Fruit fly (Drosophila melanogaster) whole organism, embryonic: ENCODE data around the gene CG6345.

Source experiments
- Antp ChIP-seq: fragments of 200-800 bp; sonication (Bioruptor generic); optimal IDR thresholded peaks from 3 replicates; lab custom pipeline; 2016; ENCODE audit warnings: missing biosample characterization, missing genetic modification characterization
- Atf3 ChIP-seq: fragments of 200-800 bp; sonication (Bioruptor generic); optimal IDR thresholded peaks from 3 replicates; lab custom pipeline; 2016; ENCODE audit warnings: missing biosample characterization, missing genetic modification characterization
- B-H2 ChIP-seq: fragments of 200-800 bp; sonication (Bioruptor generic); optimal IDR thresholded peaks from 2 replicates; lab custom pipeline; 2018; ENCODE audit warnings: missing biosample characterization, mild to moderate bottlenecking, missing genetic modification characterization
- Bdp1 ChIP-seq: fragments of 200-800 bp; sonication (Bioruptor generic); optimal IDR thresholded peaks from 3 replicates; lab custom pipeline; 2016; ENCODE audit warnings: missing biosample characterization, missing genetic modification characterization
- CG10274 ChIP-seq: fragments of 200-800 bp; sonication (Bioruptor generic); optimal IDR thresholded peaks from 3 replicates; lab custom pipeline; 2017; ENCODE audit warnings: missing biosample characterization, mild to moderate bottlenecking, missing genetic modification characterization
- CG10366 ChIP-seq: fragments of 200-800 bp; sonication (Bioruptor generic); IDR thresholded peaks from 2 replicates; pipeline ENCODE4 v1.3.6; 2022; ENCODE audit warnings: missing biosample characterization, missing genetic modification characterization
- CG10959 ChIP-seq: fragments of 200-800 bp; sonication (Bioruptor generic); IDR thresholded peaks from 2 replicates; pipeline ENCODE4 v1.3.6; 2022; ENCODE audit warnings: missing biosample characterization, missing genetic modification characterization
- CG12659 ChIP-seq: fragments of 200-800 bp; sonication (Bioruptor generic); optimal IDR thresholded peaks from 3 replicates; lab custom pipeline; 2017; ENCODE audit warnings: mild to moderate bottlenecking, missing biosample characterization, missing genetic modification reagents, missing genetic modification characterization
- CG12744 ChIP-seq: fragments of 200-800 bp; sonication (Bioruptor generic); optimal IDR thresholded peaks from 2 replicates; lab custom pipeline; 2016; ENCODE audit warnings: missing biosample characterization, missing genetic modification characterization
- CG14014 ChIP-seq: fragments of 200-800 bp; sonication (Bioruptor generic); IDR thresholded peaks from 2 replicates; pipeline ENCODE4 v1.3.6; 2022; ENCODE audit warnings: missing biosample characterization, missing genetic modification characterization
- CG16815 ChIP-seq: fragments of 200-800 bp; sonication (Bioruptor generic); optimal IDR thresholded peaks from 3 replicates; lab custom pipeline; 2017; ENCODE audit warnings: missing biosample characterization, mild to moderate bottlenecking, missing genetic modification characterization
- CG17802 ChIP-seq: fragments of 200-800 bp; sonication (Bioruptor generic); optimal IDR thresholded peaks from 2 replicates; lab custom pipeline; 2018; ENCODE audit warnings: missing biosample characterization, mild to moderate bottlenecking, missing genetic modification characterization, moderate library complexity
- CG1792 ChIP-seq: fragments of 200-800 bp; sonication (Bioruptor generic); optimal IDR thresholded peaks from 2 replicates; lab custom pipeline; 2016; ENCODE audit warnings: missing biosample characterization, missing genetic modification characterization
- CG2199 ChIP-seq: fragments of 200-800 bp; sonication (Bioruptor generic); IDR thresholded peaks from 3 replicates; pipeline ENCODE4 v1.3.6; 2022; ENCODE audit warnings: missing biosample characterization, missing genetic modification characterization
- CG30403 ChIP-seq: fragments of 200-800 bp; sonication (Bioruptor generic); optimal IDR thresholded peaks from 3 replicates; lab custom pipeline; 2016; ENCODE audit warnings: missing biosample characterization, missing genetic modification characterization
- CG33557 ChIP-seq: fragments of 200-800 bp; sonication (Bioruptor generic); optimal IDR thresholded peaks from 2 replicates; lab custom pipeline; 2019; ENCODE audit warnings: missing biosample characterization, mild to moderate bottlenecking, missing genetic modification characterization, moderate library complexity
- CG4328 ChIP-seq: fragments of 200-800 bp; sonication (Bioruptor generic); optimal IDR thresholded peaks from 3 replicates; lab custom pipeline; 2017; ENCODE audit warnings: missing biosample characterization, missing genetic modification reagents, missing genetic modification characterization
- CG43689 ChIP-seq: fragments of 200-800 bp; sonication (Bioruptor generic); IDR thresholded peaks from 2 replicates; pipeline ENCODE4 v1.3.6; 2022; ENCODE audit warnings: missing biosample characterization, missing genetic modification characterization
- CG6791 ChIP-seq: fragments of 200-800 bp; sonication (Bioruptor generic); IDR thresholded peaks from 3 replicates; pipeline ENCODE4 v1.3.6; 2022; ENCODE audit warnings: missing biosample characterization, missing genetic modification characterization; ENCODE audit not compliant: partially characterized antibody
- CG9817 ChIP-seq: fragments of 200-800 bp; sonication (Bioruptor generic); optimal IDR thresholded peaks from 2 replicates; lab custom pipeline; 2018; ENCODE audit warnings: missing biosample characterization, mild to moderate bottlenecking, missing genetic modification characterization, moderate library complexity
- Camta ChIP-seq: fragments of 200-800 bp; sonication (Bioruptor generic); optimal IDR thresholded peaks from 2 replicates; lab custom pipeline; 2016; ENCODE audit warnings: missing biosample characterization, missing genetic modification characterization
- Dip3 ChIP-seq: fragments of 200-800 bp; sonication (Bioruptor generic); optimal IDR thresholded peaks from 3 replicates; lab custom pipeline; 2016; ENCODE audit warnings: missing biosample characterization, missing genetic modification characterization
- Dll ChIP-seq: fragments of 200-800 bp; sonication (Bioruptor generic); IDR thresholded peaks from 4 replicates; pipeline ENCODE4 v1.3.6; 2022; ENCODE audit warnings: missing biosample characterization, missing genetic modification characterization; ENCODE audit not compliant: partially characterized antibody
- Doc2 ChIP-seq: fragments of 200-800 bp; sonication (Bioruptor generic); IDR thresholded peaks from 2 replicates; pipeline ENCODE4 v1.3.6; 2022; ENCODE audit warnings: missing biosample characterization, missing genetic modification characterization
- H2.0 ChIP-seq: fragments of 200-800 bp; sonication (Bioruptor generic); IDR thresholded peaks from 2 replicates; pipeline ENCODE4 v1.3.6; 2022; ENCODE audit warnings: missing biosample characterization, missing genetic modification characterization
- Hey ChIP-seq: fragments of 200-800 bp; sonication (Bioruptor generic); optimal IDR thresholded peaks from 3 replicates; lab custom pipeline; 2018; ENCODE audit warnings: missing biosample characterization, mild to moderate bottlenecking, missing genetic modification characterization
- Lhr ChIP-seq: fragments of 200-800 bp; sonication (Bioruptor generic); optimal IDR thresholded peaks from 3 replicates; lab custom pipeline; 2017; ENCODE audit warnings: mild to moderate bottlenecking, missing biosample characterization, missing genetic modification reagents, missing genetic modification characterization
- MBD-R2 ChIP-seq: fragments of 200-800 bp; sonication (Bioruptor generic); IDR thresholded peaks from 2 replicates; pipeline ENCODE4 v1.3.6; 2022; ENCODE audit warnings: missing biosample characterization, missing genetic modification characterization
- MTF-1 ChIP-seq: fragments of 200-800 bp; sonication (Bioruptor generic); optimal IDR thresholded peaks from 2 replicates; lab custom pipeline; 2018; ENCODE audit warnings: missing biosample characterization, mild to moderate bottlenecking, missing genetic modification characterization, borderline replicate concordance
- Max ChIP-seq: fragments of 200-800 bp; sonication (Bioruptor generic); optimal IDR thresholded peaks from 2 replicates; lab custom pipeline; 2016; ENCODE audit warnings: missing biosample characterization, mild to moderate bottlenecking, missing genetic modification characterization
- Rx ChIP-seq: fragments of 200-800 bp; sonication (Bioruptor generic); IDR thresholded peaks from 2 replicates; pipeline ENCODE4 v1.3.6; 2022; ENCODE audit warnings: missing biosample characterization, missing genetic modification characterization
- Xrp1 ChIP-seq: fragments of 200-800 bp; sonication (Bioruptor generic); IDR thresholded peaks from 2 replicates; pipeline ENCODE4 v1.3.6; 2022; ENCODE audit warnings: missing biosample characterization, missing genetic modification characterization
- bcd ChIP-seq: fragments of 200-800 bp; sonication (Bioruptor generic); optimal IDR thresholded peaks from 2 replicates; lab custom pipeline; 2017; ENCODE audit warnings: missing biosample characterization, mild to moderate bottlenecking, missing genetic modification characterization
- bsh ChIP-seq, 2 experiments: fragments of 200-800 bp; sonication (Bioruptor generic); optimal IDR thresholded peaks; 2 replicates each; lab custom pipeline; 2017 to 2018; ENCODE audit warnings: mild to moderate bottlenecking in 2 of 2, missing biosample characterization in 2 of 2, missing genetic modification characterization in 2 of 2, moderate library complexity in 1 of 2
- chinmo ChIP-seq: fragments of 200-800 bp; sonication (Bioruptor generic); IDR thresholded peaks from 4 replicates; pipeline ENCODE4 v1.3.6; 2022; ENCODE audit warnings: missing biosample characterization, missing genetic modification characterization; ENCODE audit not compliant: partially characterized antibody
- crc ChIP-seq: fragments of 200-800 bp; sonication (Bioruptor generic); optimal IDR thresholded peaks from 2 replicates; lab custom pipeline; 2016; ENCODE audit warnings: missing biosample characterization, missing genetic modification characterization
- crp ChIP-seq, 2 experiments: fragments of 200-800 bp; sonication (Bioruptor generic); optimal IDR thresholded peaks; 2 replicates in 1 of 2; 3 replicates in 1 of 2; lab custom pipeline; 2017; ENCODE audit warnings: missing biosample characterization in 2 of 2, missing genetic modification characterization in 2 of 2, mild to moderate bottlenecking in 1 of 2, moderate library complexity in 1 of 2
- en ChIP-seq: fragments of 200-800 bp; sonication (Bioruptor generic); optimal IDR thresholded peaks from 2 replicates; lab custom pipeline; 2016; ENCODE audit warnings: missing biosample characterization, missing genetic modification characterization
- gsb ChIP-seq: fragments of 200-800 bp; sonication (Bioruptor generic); IDR thresholded peaks from 2 replicates; pipeline ENCODE4 v1.3.6; 2022; ENCODE audit warnings: missing biosample characterization, missing genetic modification characterization
- gt ChIP-seq: fragments of 200-800 bp; sonication (Bioruptor generic); IDR thresholded peaks from 2 replicates; pipeline ENCODE4 v1.3.6; 2022; ENCODE audit warnings: missing biosample characterization, missing genetic modification characterization
- hbn ChIP-seq: fragments of 200-800 bp; sonication (Bioruptor generic); IDR thresholded peaks from 2 replicates; pipeline ENCODE4 v1.3.6; 2022; ENCODE audit warnings: missing biosample characterization, missing genetic modification characterization; ENCODE audit not compliant: partially characterized antibody
- maf-S ChIP-seq: fragments of 200-800 bp; sonication (Bioruptor generic); optimal IDR thresholded peaks from 2 replicates; lab custom pipeline; 2016; ENCODE audit warnings: missing biosample characterization, missing genetic modification characterization
- onecut ChIP-seq: fragments of 200-800 bp; sonication (Bioruptor generic); IDR thresholded peaks from 2 replicates; pipeline ENCODE4 v1.3.6; 2022; ENCODE audit warnings: missing biosample characterization, missing genetic modification characterization
- pfk ChIP-seq: fragments of 200-800 bp; sonication (Bioruptor generic); optimal IDR thresholded peaks from 2 replicates; lab custom pipeline; 2018; ENCODE audit warnings: missing biosample characterization, mild to moderate bottlenecking, missing genetic modification characterization, moderate library complexity
- pzg ChIP-seq: fragments of 200-800 bp; sonication (Bioruptor generic); optimal IDR thresholded peaks from 3 replicates; lab custom pipeline; 2018; ENCODE audit warnings: missing biosample characterization, mild to moderate bottlenecking, missing genetic modification characterization, moderate library complexity
- sens ChIP-seq: fragments of 200-800 bp; sonication (Bioruptor generic); peaks from one replicate; lab custom pipeline; 2016; ENCODE audit warnings: missing biosample characterization, missing genetic modification characterization
- so ChIP-seq: fragments of 200-800 bp; sonication (Bioruptor generic); IDR thresholded peaks from 3 replicates; pipeline ENCODE4 v1.3.6; 2022; ENCODE audit warnings: missing biosample characterization, missing genetic modification characterization
- vfl ChIP-seq: fragments of 200-800 bp; sonication (Bioruptor generic); optimal IDR thresholded peaks from 2 replicates; lab custom pipeline; 2016; ENCODE audit warnings: missing biosample characterization, missing genetic modification characterization
- vvl ChIP-seq: fragments of 200-800 bp; sonication (Bioruptor generic); IDR thresholded peaks from 2 replicates; pipeline ENCODE4 v1.3.6; 2022; ENCODE audit warnings: missing biosample characterization, missing genetic modification characterization
- z ChIP-seq: fragments of 200-800 bp; sonication (Bioruptor generic); IDR thresholded peaks from 3 replicates; pipeline ENCODE4 v1.3.6; 2022; ENCODE audit warnings: missing biosample characterization, missing genetic modification characterization

Gene CG6345

DNA sequence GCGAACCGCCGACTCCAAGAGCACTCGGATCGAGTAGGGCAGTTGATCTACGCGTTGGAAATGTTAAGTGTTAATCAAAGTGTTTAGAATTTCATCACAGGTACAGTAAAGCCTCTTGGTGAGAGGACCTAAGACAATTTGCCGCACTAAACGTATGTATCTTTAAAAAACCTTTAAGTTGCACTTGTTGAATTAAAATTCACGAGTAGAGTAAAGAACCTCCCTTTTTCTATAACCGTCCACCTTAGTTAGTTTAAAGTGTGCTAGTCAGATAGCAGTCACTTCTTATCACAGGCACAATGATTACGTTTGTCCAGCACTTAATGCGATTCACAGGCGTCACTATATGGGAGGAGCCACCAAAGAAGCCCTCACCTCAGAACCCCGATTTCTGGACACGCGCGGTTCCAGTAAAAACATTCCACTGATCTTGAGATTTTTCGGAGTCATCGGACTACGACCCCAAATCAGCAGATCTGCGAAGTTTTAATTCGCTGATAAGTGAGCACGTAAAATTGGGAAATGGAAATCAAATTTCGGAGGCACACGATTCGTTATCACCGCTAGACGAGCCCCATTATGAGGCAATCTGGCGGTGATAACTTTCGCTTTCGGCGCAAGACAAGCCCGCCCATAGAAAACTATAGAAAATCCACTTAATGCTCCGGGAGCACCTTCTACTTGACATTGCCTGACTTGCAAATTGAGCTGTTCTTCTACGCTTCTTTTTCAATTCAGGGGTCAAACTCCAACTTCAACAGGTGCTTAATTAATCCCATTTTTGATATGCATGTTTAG, 3.9 kb downstream of the CG6345 start (continued):
- no peak for TF ChIP-seq en (GFP tag; lab: Kevin White, UChicago)
- TF ChIP-seq bsh (GFP tag; optimal IDR thresholded peaks at IDR 0.05; lab: Kevin White, UChicago) = no peak
- TF ChIP-seq vvl (GFP tag; lab: Robert Waterston, UW) = peak; percentile 70
- no peak for TF ChIP-seq gt
- TF ChIP-seq CG10274 (GFP tag; lab: Kevin White, UChicago) = peak; percentile 17
- TF ChIP-seq Antp = peak; percentile 59
- TF ChIP-seq z = no peak
- no peak for TF ChIP-seq Doc2 (GFP tag; lab: Robert Waterston, UW)
- TF ChIP-seq Atf3 (GFP tag; lab: Kevin White, UChicago) = no peak
- peak; percentile 55 for TF ChIP-seq sens (GFP tag; lab: Kevin White, UChicago)
- no peak for TF ChIP-seq CG16815
- TF ChIP-seq Lhr (GFP tag; lab: Kevin White, UChicago) = no peak
- peak; percentile 50 for TF ChIP-seq Xrp1 (GFP tag; lab: Robert Waterston, UW)
- peak; percentile 9 for TF ChIP-seq CG30403
- TF ChIP-seq chinmo (GFP tag; lab: Robert Waterston, UW) = no peak
- 0 out of 2 replicates have a peak, but pooled peaks have one; percentile 6 for TF ChIP-seq H2.0 (GFP tag; lab: Robert Waterston, UW)
- no peak for TF ChIP-seq CG10366 (GFP tag; lab: Robert Waterston, UW)
- TF ChIP-seq CG9817 = peak; percentile 53
- TF ChIP-seq CG2199 (GFP tag; lab: Robert Waterston, UW) = no peak
- TF ChIP-seq Bdp1 = no peak
- TF ChIP-seq CG10959 (GFP tag; lab: Robert Waterston, UW) = no peak
- no peak for TF ChIP-seq pfk
- no peak for TF ChIP-seq crp (GFP tag; optimal IDR thresholded peaks at IDR 0.05; lab: Kevin White, UChicago)
- TF ChIP-seq B-H2 (GFP tag; lab: Kevin White, UChicago) = no peak
- no peak for TF ChIP-seq hbn (GFP tag; lab: Robert Waterston, UW)
- TF ChIP-seq CG43689 (GFP tag; lab: Robert Waterston, UW) = no peak
- TF ChIP-seq CG12744 (GFP tag; lab: Kevin White, UChicago) = no peak
- no peak for TF ChIP-seq CG6791 (GFP tag; lab: Robert Waterston, UW)
- no peak for TF ChIP-seq pzg (GFP tag; lab: Kevin White, UChicago)
- peak; percentile 69 for TF ChIP-seq gsb (GFP tag; lab: Robert Waterston, UW)
- no peak for TF ChIP-seq CG1792 (GFP tag; lab: Kevin White, UChicago)
- TF ChIP-seq so (GFP tag; lab: Robert Waterston, UW) = 0 out of 3 replicates have a peak, but pooled peaks have one; percentile 9
- TF ChIP-seq Hey (tag; lab: Kevin White, UChicago) = peak; percentile 73
- TF ChIP-seq Rx (GFP tag; lab: Robert Waterston, UW) = no peak
- TF ChIP-seq vfl (GFP tag; lab: Kevin White, UChicago) = no peak
- no peak for TF ChIP-seq CG4328 (GFP tag; lab: Kevin White, UChicago)
- TF ChIP-seq Dll = no peak
- TF ChIP-seq CG33557 (GFP tag; lab: Kevin White, UChicago) = no peak
- no peak for TF ChIP-seq Max (GFP tag; lab: Kevin White, UChicago)
- TF ChIP-seq MTF-1 = no peak
- peak; percentile 8 for TF ChIP-seq Dip3 (GFP tag; lab: Kevin White, UChicago)
- no peak for TF ChIP-seq onecut (GFP tag; lab: Robert Waterston, UW)
- TF ChIP-seq bcd (GFP tag; lab: Kevin White, UChicago) = peak; percentile 50
- TF ChIP-seq MBD-R2 (GFP tag; lab: Robert Waterston, UW) = peak; percentile 34; the same call in 1 of the 2 replicates
- TF ChIP-seq Camta (GFP tag; lab: Kevin White, UChicago) = peak; percentile 22
- no peak for TF ChIP-seq maf-S
- no peak for TF ChIP-seq CG14014 (GFP tag; lab: Robert Waterston, UW)
- no peak for TF ChIP-seq crc (GFP tag; lab: Kevin White, UChicago)
- TF ChIP-seq CG12659 = no peak
- no peak for TF ChIP-seq CG17802 (tag; lab: Kevin White, UChicago)
